Worm (Caenorhabditis elegans) whole organism, young adult: Measurements from ENCODE around the gene sec-23.
"Not testable (repeated sequence)": the region's sequence is repeated elsewhere in the genome, so short reads cannot be mapped to it uniquely, and the experiment has no call there.

Source experiments
- B0261.1 ChIP-seq: sonication (generic microtip); optimal IDR thresholded peaks from 2 replicates; lab custom pipeline; 2016; ENCODE audit warnings: mild to moderate bottlenecking, missing genetic modification characterization, moderate library complexity, missing compliant biosample characterization
- B0336.3 ChIP-seq: fragments of 200-800 bp; sonication (Bioruptor generic); IDR thresholded peaks from 2 replicates; pipeline ENCODE4 v1.3.6; 2022; ENCODE audit warnings: missing genetic modification characterization, missing compliant biosample characterization
- F49E8.2 ChIP-seq: sonication (generic microtip); optimal IDR thresholded peaks from 3 replicates; lab custom pipeline; 2017; ENCODE audit warnings: missing genetic modification characterization, mild to moderate bottlenecking, missing compliant biosample characterization, antibody characterized with exemption, moderate library complexity; ENCODE audit not compliant: insufficient read depth
- F57C9.4 ChIP-seq: sonication (generic microtip); optimal IDR thresholded peaks from 2 replicates; lab custom pipeline; 2017; ENCODE audit warnings: mild to moderate bottlenecking, missing genetic modification characterization, missing compliant biosample characterization
- K11D2.4 ChIP-seq: fragments of 200-800 bp; sonication (Bioruptor generic); IDR thresholded peaks from 2 replicates; pipeline ENCODE4 v1.3.6; 2022; ENCODE audit warnings: missing genetic modification reagents, missing genetic modification characterization, missing compliant biosample characterization
- Y53F4B.3 ChIP-seq: fragments of 200-800 bp; sonication (Bioruptor generic); IDR thresholded peaks from 2 replicates; pipeline ENCODE4 v1.3.6; 2022; ENCODE audit warnings: missing genetic modification reagents, missing genetic modification characterization, missing compliant biosample characterization
- akir-1 ChIP-seq: fragments of 200-800 bp; sonication (Bioruptor generic); optimal IDR thresholded peaks from 2 replicates; lab custom pipeline; 2018; ENCODE audit warnings: mild to moderate bottlenecking, missing genetic modification characterization, moderate library complexity, missing compliant biosample characterization
- ama-1 ChIP-seq, 3 experiments: fragments of 150-350 bp in 1 of 3; sonication (generic microtip) in 2 of 3; optimal IDR thresholded peaks; 2 replicates each; lab custom pipeline; 2014 to 2018; ENCODE audit warnings: missing biosample characterization in 2 of 3, missing genetic modification characterization in 2 of 3, missing genetic modification reagents in 2 of 3
- bed-2 ChIP-seq: fragments of 200-800 bp; sonication (Bioruptor generic); IDR thresholded peaks from 2 replicates; pipeline ENCODE4 v1.3.6; 2022; ENCODE audit warnings: missing genetic modification reagents, missing genetic modification characterization, missing compliant biosample characterization
- cebp-1 ChIP-seq, 2 experiments: fragments of 200-800 bp in 1 of 2; sonication (Bioruptor generic) in 1 of 2; sonication (generic microtip) in 1 of 2; IDR thresholded peaks in 1 of 2; optimal IDR thresholded peaks in 1 of 2; 2 replicates each; pipeline versions ENCODE4 v1.3.6 to Lab custom; 2017 to 2022; ENCODE audit warnings: missing compliant biosample characterization in 2 of 2, missing genetic modification characterization in 2 of 2, mild to moderate bottlenecking in 1 of 2, missing genetic modification reagents in 1 of 2, moderate library complexity in 1 of 2
- ceh-100 ChIP-seq: fragments of 200-800 bp; sonication (Bioruptor generic); IDR thresholded peaks from 2 replicates; pipeline ENCODE4 v1.3.6; 2022; ENCODE audit warnings: missing genetic modification reagents, missing genetic modification characterization, missing compliant biosample characterization
- ceh-40 ChIP-seq: fragments of 200-800 bp; sonication (Bioruptor generic); IDR thresholded peaks from 2 replicates; pipeline ENCODE4 v1.3.6; 2022; ENCODE audit warnings: missing genetic modification characterization, missing compliant biosample characterization
- egl-18 ChIP-seq: fragments of 200-800 bp; sonication (Bioruptor generic); IDR thresholded peaks from 2 replicates; pipeline ENCODE4 v1.3.6; 2022; ENCODE audit warnings: missing genetic modification reagents, missing genetic modification characterization, missing compliant biosample characterization
- egl-44 ChIP-seq: fragments of 200-800 bp; sonication (Bioruptor generic); IDR thresholded peaks from 2 replicates; pipeline ENCODE4 v1.3.6; 2022; ENCODE audit warnings: missing genetic modification reagents, missing genetic modification characterization, missing compliant biosample characterization
- ekl-4 ChIP-seq: fragments of 200-800 bp; sonication (Bioruptor generic); IDR thresholded peaks from 2 replicates; pipeline ENCODE4 v1.3.6; 2022; ENCODE audit warnings: missing genetic modification reagents, missing genetic modification characterization, missing compliant biosample characterization
- ets-4 ChIP-seq: fragments of 200-800 bp; sonication (Bioruptor generic); optimal IDR thresholded peaks from 2 replicates; lab custom pipeline; 2018; ENCODE audit warnings: mild to moderate bottlenecking, missing genetic modification characterization, missing compliant biosample characterization
- hsf-1 ChIP-seq: fragments of 200-800 bp; sonication (Bioruptor generic); IDR thresholded peaks from 2 replicates; pipeline ENCODE4 v1.3.6; 2022; ENCODE audit warnings: missing genetic modification reagents, missing genetic modification characterization, missing compliant biosample characterization
- lin-26 ChIP-seq: fragments of 200-800 bp; sonication (Bioruptor generic); IDR thresholded peaks from 2 replicates; pipeline ENCODE4 v1.3.6; 2022; ENCODE audit warnings: missing genetic modification reagents, missing genetic modification characterization, missing compliant biosample characterization
- lin-54 ChIP-seq: fragments of 200-800 bp; sonication (Bioruptor generic); optimal IDR thresholded peaks from 2 replicates; lab custom pipeline; 2018; ENCODE audit warnings: mild to moderate bottlenecking, missing genetic modification characterization, missing compliant biosample characterization
- lsy-27 ChIP-seq: sonication (generic microtip); optimal IDR thresholded peaks from 2 replicates; lab custom pipeline; 2017; ENCODE audit warnings: missing genetic modification characterization, mild to moderate bottlenecking, missing compliant biosample characterization, antibody characterized with exemption, missing genotype, borderline replicate concordance; ENCODE audit not compliant: insufficient read depth
- madf-6 ChIP-seq: fragments of 200-800 bp; sonication (Bioruptor generic); IDR thresholded peaks from 2 replicates; pipeline ENCODE4 v1.3.6; 2022; ENCODE audit warnings: missing genetic modification reagents, missing genetic modification characterization, missing compliant biosample characterization
- madf-8 ChIP-seq: fragments of 200-800 bp; sonication (Bioruptor generic); conservative IDR thresholded peaks from 2 replicates; pipeline ENCODE4 v1.3.6; 2022; ENCODE audit warnings: missing genetic modification reagents, missing genetic modification characterization, missing compliant biosample characterization
- mcd-1 ChIP-seq: fragments of 200-800 bp; sonication (Bioruptor generic); IDR thresholded peaks from 2 replicates; pipeline ENCODE4 v1.3.6; 2022; ENCODE audit warnings: missing genetic modification reagents, missing genetic modification characterization, missing compliant biosample characterization
- mes-4 ChIP-seq: sonication (generic microtip); optimal IDR thresholded peaks from 2 replicates; lab custom pipeline; 2016; ENCODE audit warnings: missing genotype, missing genetic modification characterization, missing compliant biosample characterization
- mxl-1 ChIP-seq: sonication (generic microtip); optimal IDR thresholded peaks from 2 replicates; lab custom pipeline; 2016; ENCODE audit warnings: missing genetic modification characterization, missing compliant biosample characterization
- nhr-179 ChIP-seq: sonication (generic microtip); optimal IDR thresholded peaks from 2 replicates; lab custom pipeline; 2016; ENCODE audit warnings: mild to moderate bottlenecking, missing genetic modification characterization, missing compliant biosample characterization
- pbrm-1 ChIP-seq: fragments of 200-800 bp; sonication (Bioruptor generic); IDR thresholded peaks from 2 replicates; pipeline ENCODE4 v1.3.6; 2022; ENCODE audit warnings: missing genetic modification reagents, missing genetic modification characterization, missing compliant biosample characterization
- rcor-1 ChIP-seq: fragments of 200-800 bp; sonication (Bioruptor generic); IDR thresholded peaks from 2 replicates; pipeline ENCODE4 v1.3.6; 2022; ENCODE audit warnings: missing genetic modification reagents, missing genetic modification characterization, missing compliant biosample characterization
- rpc-1 ChIP-seq, 2 experiments: fragments of 150-350 bp in 1 of 2; sonication (generic microtip) in 1 of 2; optimal IDR thresholded peaks; 2 replicates each; lab custom pipeline; 2014 to 2018; ENCODE audit warnings: missing biosample characterization in 1 of 2, missing genetic modification characterization in 1 of 2, missing genetic modification reagents in 1 of 2, missing genotype in 1 of 2
- sdz-38 ChIP-seq: sonication (generic microtip); optimal IDR thresholded peaks from 2 replicates; lab custom pipeline; 2016; ENCODE audit warnings: missing genotype, missing genetic modification characterization, missing compliant biosample characterization
- sea-2 ChIP-seq: fragments of 200-800 bp; sonication (Bioruptor generic); IDR thresholded peaks from 2 replicates; pipeline ENCODE4 v1.3.6; 2022; ENCODE audit warnings: missing genetic modification characterization, missing compliant biosample characterization
- snpc-1.1 ChIP-seq: sonication (generic microtip); optimal IDR thresholded peaks from 2 replicates; lab custom pipeline; 2017; ENCODE audit warnings: missing genetic modification characterization, mild to moderate bottlenecking, missing compliant biosample characterization, antibody characterized with exemption, moderate library complexity, missing genotype, missing genetic modification reagents; ENCODE audit not compliant: insufficient read depth
- snpc-1.3 ChIP-seq: sonication (generic microtip); optimal IDR thresholded peaks from 2 replicates; lab custom pipeline; 2017; ENCODE audit warnings: missing genetic modification characterization, mild to moderate bottlenecking, missing compliant biosample characterization, antibody characterized with exemption, moderate library complexity, missing genotype, missing genetic modification reagents; ENCODE audit not compliant: insufficient read depth
- snpc-3.4 ChIP-seq: sonication (generic microtip); optimal IDR thresholded peaks from 2 replicates; lab custom pipeline; 2017; ENCODE audit warnings: missing genetic modification characterization, mild to moderate bottlenecking, missing compliant biosample characterization, antibody characterized with exemption, moderate library complexity, missing genotype, missing genetic modification reagents
- snpc-4 ChIP-seq, 5 experiments: fragments of 150-350 bp in 1 of 5; sonication (generic microtip) in 4 of 5; optimal IDR thresholded peaks; 2 replicates each; lab custom pipeline; 2014 to 2018; ENCODE audit warnings: missing genetic modification characterization in 5 of 5, missing biosample characterization in 3 of 5, antibody characterized with exemption in 2 of 5, mild to moderate bottlenecking in 2 of 5, missing compliant biosample characterization in 2 of 5, missing genotype in 2 of 5, moderate library complexity in 2 of 5, missing genetic modification reagents in 1 of 5
- sptf-2 ChIP-seq: fragments of 200-800 bp; sonication (Bioruptor generic); optimal IDR thresholded peaks from 2 replicates; lab custom pipeline; 2018; ENCODE audit warnings: mild to moderate bottlenecking, missing genetic modification characterization, missing compliant biosample characterization
- tbp1 ChIP-seq: fragments of 200-800 bp; sonication (Bioruptor generic); optimal IDR thresholded peaks from 2 replicates; lab custom pipeline; 2018; ENCODE audit warnings: mild to moderate bottlenecking, missing genetic modification characterization, missing compliant biosample characterization
- zim-3 ChIP-seq: sonication (generic microtip); optimal IDR thresholded peaks from 2 replicates; lab custom pipeline; 2017; ENCODE audit warnings: mild to moderate bottlenecking, missing genetic modification characterization, moderate library complexity, missing compliant biosample characterization
- ztf-26 ChIP-seq: sonication (generic microtip); optimal IDR thresholded peaks from 2 replicates; lab custom pipeline; 2017; ENCODE audit warnings: missing genetic modification characterization, missing compliant biosample characterization
- ztf-28 ChIP-seq: fragments of 200-800 bp; sonication (Bioruptor generic); IDR thresholded peaks from 2 replicates; pipeline ENCODE4 v1.3.6; 2022; ENCODE audit warnings: missing genetic modification reagents, missing genetic modification characterization, missing compliant biosample characterization

Gene sec-23

DNA sequence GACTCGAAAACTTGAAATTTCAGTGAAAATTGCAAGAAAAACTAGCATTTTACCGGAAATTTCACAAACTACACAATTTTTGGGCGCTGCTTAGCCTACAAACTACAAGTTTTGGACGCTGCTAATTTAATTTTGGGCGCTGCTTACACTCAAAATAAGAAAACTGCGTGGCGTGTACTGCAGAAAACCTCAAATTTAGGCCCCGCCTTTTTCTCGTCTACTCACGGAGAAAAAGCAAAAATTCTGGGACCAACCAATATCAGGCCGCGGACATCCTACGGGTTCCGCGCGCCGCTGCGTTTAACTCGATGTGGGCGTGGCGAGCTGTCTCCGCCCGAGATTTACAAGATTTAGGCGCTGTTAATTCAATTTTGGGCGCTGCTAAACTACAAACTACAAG lies 2.7 kb upstream of the sec-23 start (continued):
- TF ChIP-seq snpc-1.3, result peak; percentile 48
- peak; percentile 66 for TF ChIP-seq tbp1
- peak; percentile 55; the same call in 1 of the 2 replicates for TF ChIP-seq B0336.3 (GFP tag; lab: Robert Waterston, UW)
- TF ChIP-seq ceh-100 (GFP tag; lab: Robert Waterston, UW), result peak; percentile 47
- TF ChIP-seq pbrm-1 (GFP tag; lab: Robert Waterston, UW), result peak; percentile 93
- 0 out of 2 replicates have a peak, but pooled peaks have one; percentile 8 for TF ChIP-seq bed-2 (GFP tag; lab: Robert Waterston, UW)
- TF ChIP-seq snpc-3.4 (tag; lab: Kevin White, UChicago), result peak; percentile 50
- TF ChIP-seq ekl-4 (GFP tag; lab: Robert Waterston, UW), result peak; percentile 67; the same call in 1 of the 2 replicates
- TF ChIP-seq mcd-1, result peak; percentile 47; the same call in 1 of the 2 replicates
- peak; percentile 30 for TF ChIP-seq F49E8.2 (tag; lab: Kevin White, UChicago)
- peak; percentile 91 for TF ChIP-seq snpc-1.1 (tag; lab: Kevin White, UChicago)
- not testable (repeated sequence) for TF ChIP-seq cebp-1 (GFP tag; IDR thresholded peaks at IDR 0.05; lab: Robert Waterston, UW)
- peak; percentile 14 for TF ChIP-seq cebp-1 (tag; optimal IDR thresholded peaks at IDR 0.05; lab: Kevin White, UChicago)
- peak; percentile 78 for TF ChIP-seq madf-6 (GFP tag; lab: Robert Waterston, UW)
- TF ChIP-seq, all 124 proteins: peak for 28; not testable (repeated sequence) for 96

DNA sequence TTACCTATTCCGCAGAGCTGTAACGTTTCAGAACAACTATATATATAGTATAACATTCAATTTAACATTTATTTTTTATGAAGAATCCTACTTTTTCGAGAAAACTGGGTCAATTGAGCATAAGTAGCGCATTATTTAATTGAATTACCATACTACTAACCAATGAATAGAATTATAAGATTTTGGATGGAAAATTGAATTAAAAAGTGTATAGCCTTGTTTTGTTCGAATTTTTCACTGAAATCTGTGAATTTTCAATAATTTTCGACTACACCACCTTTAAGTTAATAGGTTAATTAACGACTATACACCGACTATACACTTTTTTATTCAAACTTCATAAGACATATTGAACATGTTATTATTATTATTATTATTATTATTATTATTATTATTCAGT lies 2.9 kb downstream of the sec-23 start:
- no peak for TF ChIP-seq ztf-28 (GFP tag; lab: Robert Waterston, UW)
- no peak for TF ChIP-seq sea-2
- TF ChIP-seq sptf-2 (GFP tag; lab: Kevin White, UChicago), result no peak
- no peak for TF ChIP-seq ets-4 (GFP tag; lab: Kevin White, UChicago)
- no peak for TF ChIP-seq egl-44 (GFP tag; lab: Robert Waterston, UW)
- no peak for TF ChIP-seq lsy-27 (tag; lab: Kevin White, UChicago)
- no peak for TF ChIP-seq madf-8 (GFP tag; lab: Robert Waterston, UW)
- TF ChIP-seq rcor-1 (GFP tag; lab: Robert Waterston, UW), result no peak
- TF ChIP-seq B0261.1 (tag; lab: Kevin White, UChicago), result no peak
- TF ChIP-seq ceh-40, result no peak
- no peak for TF ChIP-seq mes-4 (tag; lab: Kevin White, UChicago)
- TF ChIP-seq snpc-4 (GFP tag; optimal IDR thresholded peaks at IDR 0.05; lab: Kevin White, UChicago), result no peak
- no peak for TF ChIP-seq snpc-4 (tag; optimal IDR thresholded peaks at IDR 0.05; lab: Kevin White, UChicago)
- no peak for TF ChIP-seq F57C9.4 (tag; lab: Kevin White, UChicago)
- no peak for TF ChIP-seq lin-26 (GFP tag; lab: Robert Waterston, UW)
- no peak for TF ChIP-seq snpc-1.1 (tag; lab: Kevin White, UChicago)
- no peak for TF ChIP-seq mxl-1 (tag; lab: Kevin White, UChicago)
- no peak for TF ChIP-seq snpc-1.3
- TF ChIP-seq madf-6 (GFP tag; lab: Robert Waterston, UW), result no peak
- no peak for TF ChIP-seq egl-18
- no peak for TF ChIP-seq sdz-38

DNA sequence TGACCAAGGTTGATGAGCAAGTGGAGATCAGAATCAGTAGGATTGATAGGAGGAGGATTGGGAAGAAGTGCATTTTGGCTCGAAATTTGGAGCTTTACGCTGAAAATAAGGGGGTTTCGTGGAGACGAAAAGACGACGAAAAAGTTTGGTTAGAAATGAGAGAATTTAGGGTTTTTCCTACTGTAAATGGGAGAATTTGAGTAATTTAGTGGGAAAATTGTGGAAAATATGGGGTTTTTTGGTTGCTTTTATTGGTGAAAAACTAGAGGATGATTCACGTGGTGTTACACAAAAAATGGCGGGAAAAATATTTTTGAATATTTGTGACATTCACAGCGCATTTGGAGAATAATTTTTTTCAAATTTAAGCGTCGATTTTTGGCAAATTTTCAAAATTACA lies 3.8 kb downstream of the sec-23 start, which contains the start of gene nlp-69:
TSS of gene nlp-69 (minus strand) at position 101 of the 400 bp plus-strand sequence.
- TF ChIP-seq ekl-4 (GFP tag; lab: Robert Waterston, UW) (no peak), K11D2.4 (no peak), rcor-1 (GFP tag; lab: Robert Waterston, UW) (no peak), lin-54 (GFP tag; lab: Kevin White, UChicago) (no peak), ztf-26 (tag; lab: Kevin White, UChicago) (no peak), akir-1 (no peak), sptf-2 (GFP tag; lab: Kevin White, UChicago) (no peak), nhr-179 (tag; lab: Kevin White, UChicago) (no peak), rpc-1 (optimal IDR thresholded peaks at IDR 0.05; lab: Kevin White, UChicago) (no peak), rpc-1 (tag; optimal IDR thresholded peaks at IDR 0.05; lab: Kevin White, UChicago) (no peak), snpc-3.4 (tag; lab: Kevin White, UChicago) (no peak), mxl-1 (tag; lab: Kevin White, UChicago) (no peak), zim-3 (tag; lab: Kevin White, UChicago) (no peak), ama-1 (optimal IDR thresholded peaks at IDR 0.05; lab: Kevin White, UChicago) (no peak), ama-1 (GFP tag; optimal IDR thresholded peaks at IDR 0.05; lab: Kevin White, UChicago) (no peak), Y53F4B.3 (no peak), hsf-1 (GFP tag; lab: Robert Waterston, UW) (no peak), bed-2 (GFP tag; lab: Robert Waterston, UW) (no peak)
